ENCODE assay signal across 5 worm cellular contexts in genomic region chrX:7316485-7317391, ce11.
TF ChIP-seq lines count a peak whose summit lies in the region.

Gene spp-2 (minus strand): TSS chrX:7316818.
Gene spp-6 (plus strand): TSS chrX:7317341.

TF ChIP-seq in whole organism, L1 larva, 84 proteins besides CTCF, POLR2A, EP300 and RAD21 (continues in another document):
- TF ChIP-seq mab-9 (GFP tag; IDR thresholded peaks at IDR 0.05; lab: Robert Waterston, UW) (no peak), lin-35 (GFP tag; optimal IDR thresholded peaks at IDR 0.05; lab: Kevin White, UChicago) (peak in 1 of 2 experiments; percentile 36), aly-2 (tag; optimal IDR thresholded peaks at IDR 0.05; lab: Kevin White, UChicago) (no peak), vab-15 (tag; optimal IDR thresholded peaks at IDR 0.05; lab: Kevin White, UChicago) (no peak), ceh-88 (GFP tag; IDR thresholded peaks at IDR 0.05; lab: Robert Waterston, UW) (no peak), pax-3 (tag; optimal IDR thresholded peaks at IDR 0.05; lab: Kevin White, UChicago) (no peak), hlh-4 (tag; optimal IDR thresholded peaks at IDR 0.05; lab: Kevin White, UChicago) (no peak), ces-1 (GFP tag; optimal IDR thresholded peaks at IDR 0.05; lab: Kevin White, UChicago) (no peak), nhr-20 (tag; optimal IDR thresholded peaks at IDR 0.05; lab: Kevin White, UChicago) (no peak), lin-39 (tag; optimal IDR thresholded peaks at IDR 0.05; lab: Kevin White, UChicago) (no peak), hpl-2 (GFP tag; optimal IDR thresholded peaks at IDR 0.05; lab: Kevin White, UChicago) (no peak), rnt-1 (tag; optimal IDR thresholded peaks at IDR 0.05; lab: Kevin White, UChicago) (no peak), blmp-1 (tag; optimal IDR thresholded peaks at IDR 0.05; lab: Kevin White, UChicago) (no peak), mdl-1 (tag; optimal IDR thresholded peaks at IDR 0.05; lab: Kevin White, UChicago) (no peak), ama-1 (optimal IDR thresholded peaks at IDR 0.05; lab: Kevin White, UChicago) (peak; percentile 52), dsc-1 (tag; optimal IDR thresholded peaks at IDR 0.05; lab: Kevin White, UChicago) (no peak), fkh-10 (GFP tag; optimal IDR thresholded peaks at IDR 0.05; lab: Kevin White, UChicago) (no peak), nhr-71 (tag; optimal IDR thresholded peaks at IDR 0.05; lab: Kevin White, UChicago) (peak; percentile 29), aha-1 (tag; optimal IDR thresholded peaks at IDR 0.05; lab: Kevin White, UChicago) (no peak)

TF ChIP-seq in whole organism, L2 larva, 48 proteins besides CTCF, POLR2A, EP300 and RAD21:
- TF ChIP-seq ztf-11 (tag; optimal IDR thresholded peaks at IDR 0.05; lab: Kevin White, UChicago) (no peak), nhr-237 (tag; optimal IDR thresholded peaks at IDR 0.05; lab: Kevin White, UChicago) (no peak), lin-39 (tag; optimal IDR thresholded peaks at IDR 0.05; lab: Kevin White, UChicago) (no peak), egl-27 (tag; optimal IDR thresholded peaks at IDR 0.05; lab: Kevin White, UChicago) (no peak), ama-1 (optimal IDR thresholded peaks at IDR 0.05; lab: Kevin White, UChicago) (peak; percentile 60), fos-1 (tag; optimal IDR thresholded peaks at IDR 0.05; lab: Kevin White, UChicago) (peak; percentile 53), crh-2 (tag; optimal IDR thresholded peaks at IDR 0.05; lab: Kevin White, UChicago) (peak; percentile 22), gmeb-1 (tag; optimal IDR thresholded peaks at IDR 0.05; lab: Kevin White, UChicago) (peak; percentile 10), dmd-4 (tag; optimal IDR thresholded peaks at IDR 0.05; lab: Kevin White, UChicago) (no peak), sma-9 (GFP tag; optimal IDR thresholded peaks at IDR 0.05; lab: Kevin White, UChicago) (peak; percentile 2), sma-9 (tag; optimal IDR thresholded peaks at IDR 0.05; lab: Kevin White, UChicago) (no peak), skn-1 (tag; optimal IDR thresholded peaks at IDR 0.05; lab: Kevin White, UChicago) (peak; percentile 61)

TF ChIP-seq in whole organism, L3 larva, 47 proteins besides CTCF, POLR2A, EP300 and RAD21:
- TF ChIP-seq ama-1 (optimal IDR thresholded peaks at IDR 0.05; lab: Kevin White, UChicago) (peak; percentile 71), aly-2 (tag; optimal IDR thresholded peaks at IDR 0.05; lab: Kevin White, UChicago) (no peak), pqm-1 (tag; optimal IDR thresholded peaks at IDR 0.05; lab: Kevin White, UChicago) (peak; percentile 85), pha-4 (tag; optimal IDR thresholded peaks at IDR 0.05; lab: Kevin White, UChicago) (peak; percentile 29), elt-2 (tag; optimal IDR thresholded peaks at IDR 0.05; lab: Kevin White, UChicago) (peak; percentile 90)

TF ChIP-seq in whole organism, L4 larva, 104 proteins besides CTCF, POLR2A, EP300 and RAD21 (continues in another document):
- TF ChIP-seq daf-16 (GFP tag; optimal IDR thresholded peaks at IDR 0.05; lab: Kevin White, UChicago) (no peak), daf-16 (tag; optimal IDR thresholded peaks at IDR 0.05; lab: Kevin White, UChicago) (peak; percentile 89), ztf-11 (tag; optimal IDR thresholded peaks at IDR 0.05; lab: Kevin White, UChicago) (no peak), nhr-102 (tag; optimal IDR thresholded peaks at IDR 0.05; lab: Kevin White, UChicago) (peak; percentile 10), ama-1 (optimal IDR thresholded peaks at IDR 0.05; lab: Kevin White, UChicago) (peak; percentile 7), mes-2 (tag; optimal IDR thresholded peaks at IDR 0.05; lab: Kevin White, UChicago; ENCODE audit: poor library complexity, severe bottlenecking) (peak; percentile 29), nhr-77 (tag; optimal IDR thresholded peaks at IDR 0.05; lab: Kevin White, UChicago) (peak; percentile 0), ceh-20 (GFP tag; IDR thresholded peaks at IDR 0.05; lab: Robert Waterston, UW) (peak; percentile 55; the same call in 1 of the 2 replicates), lsy-2 (tag; optimal IDR thresholded peaks at IDR 0.05; lab: Kevin White, UChicago) (no peak), pha-4 (GFP tag; IDR thresholded peaks at IDR 0.05; lab: Robert Waterston, UW) (peak; percentile 16; the same call in 1 of the 2 replicates), pha-4 (tag; optimal IDR thresholded peaks at IDR 0.05; lab: Kevin White, UChicago) (no peak), nhr-10 (tag; optimal IDR thresholded peaks at IDR 0.05; lab: Kevin White, UChicago) (peak; percentile 12), snpc-1.2 (GFP tag; IDR thresholded peaks at IDR 0.05; lab: Robert Waterston, UW) (no peak), nhr-28 (tag; optimal IDR thresholded peaks at IDR 0.05; lab: Kevin White, UChicago) (peak; percentile 38), hlh-11 (tag; optimal IDR thresholded peaks at IDR 0.05; lab: Kevin White, UChicago) (peak; percentile 65), T20F7.1 (GFP tag; optimal IDR thresholded peaks at IDR 0.05; lab: Kevin White, UChicago) (no peak), nhr-6 (tag; optimal IDR thresholded peaks at IDR 0.05; lab: Kevin White, UChicago) (peak; percentile 53), unc-62 (GFP tag; optimal IDR thresholded peaks at IDR 0.05 in 1 of 2; lab: Kevin White, UChicago) (peak in 1 of 2 experiments; percentile 88), unc-62 (tag; optimal IDR thresholded peaks at IDR 0.05; lab: Kevin White, UChicago) (no peak), arid-1 (GFP tag; conservative IDR thresholded peaks at IDR 0.05; lab: Robert Waterston, UW) (no peak), nhr-42 (GFP tag; IDR thresholded peaks at IDR 0.05; lab: Robert Waterston, UW) (no peak), unc-130 (GFP tag; optimal IDR thresholded peaks at IDR 0.05; lab: Kevin White, UChicago) (no peak), mdt-29 (GFP tag; IDR thresholded peaks at IDR 0.05; lab: Robert Waterston, UW) (peak; percentile 21; the same call in 1 of the 2 replicates), pqm-1 (tag; optimal IDR thresholded peaks at IDR 0.05; lab: Kevin White, UChicago) (peak; percentile 96), dmd-6 (GFP tag; IDR thresholded peaks at IDR 0.05; lab: Robert Waterston, UW) (peak; percentile 76), php-3 (GFP tag; IDR thresholded peaks at IDR 0.05; lab: Robert Waterston, UW) (no peak), egl-27 (tag; optimal IDR thresholded peaks at IDR 0.05; lab: Kevin White, UChicago) (no peak), ctbp-1 (GFP tag; IDR thresholded peaks at IDR 0.05; lab: Robert Waterston, UW) (no peak), T26A8.4 (GFP tag; IDR thresholded peaks at IDR 0.05; lab: Robert Waterston, UW) (peak; percentile 63; the same call in 1 of the 2 replicates), lin-13 (GFP tag; optimal IDR thresholded peaks at IDR 0.05; lab: Kevin White, UChicago) (no peak)

TF ChIP-seq in whole organism, young adult, 124 proteins besides CTCF, POLR2A, EP300 and RAD21:
- TF ChIP-seq nfyb-1 (GFP tag; IDR thresholded peaks at IDR 0.05; lab: Robert Waterston, UW) (peak; percentile 80), egl-44 (GFP tag; IDR thresholded peaks at IDR 0.05; lab: Robert Waterston, UW) (0 out of 2 replicates have a peak, but pooled peaks have one; percentile 21), cebp-1 (GFP tag; IDR thresholded peaks at IDR 0.05; lab: Robert Waterston, UW) (no peak), cebp-1 (tag; optimal IDR thresholded peaks at IDR 0.05; lab: Kevin White, UChicago) (peak; percentile 24), B0336.3 (GFP tag; IDR thresholded peaks at IDR 0.05; lab: Robert Waterston, UW) (peak; percentile 35; the same call in 1 of the 2 replicates), repo-1 (tag; optimal IDR thresholded peaks at IDR 0.05; lab: Kevin White, UChicago) (no peak), hmg-1.2 (GFP tag; IDR thresholded peaks at IDR 0.05; lab: Robert Waterston, UW) (0 out of 2 replicates have a peak, but pooled peaks have one; percentile 6), F23B12.7 (tag; optimal IDR thresholded peaks at IDR 0.05; lab: Kevin White, UChicago; ENCODE audit: insufficient read depth) (no peak), cebp-2 (GFP tag; IDR thresholded peaks at IDR 0.05; lab: Robert Waterston, UW) (0 out of 2 replicates have a peak, but pooled peaks have one; percentile 24), mcd-1 (GFP tag; IDR thresholded peaks at IDR 0.05; lab: Robert Waterston, UW) (0 out of 2 replicates have a peak, but pooled peaks have one; percentile 16), ZK185.1 (tag; optimal IDR thresholded peaks at IDR 0.05; lab: Kevin White, UChicago; ENCODE audit: poor library complexity, severe bottlenecking) (peak; percentile 3), hsf-1 (GFP tag; IDR thresholded peaks at IDR 0.05; lab: Robert Waterston, UW) (no peak), lin-54 (GFP tag; optimal IDR thresholded peaks at IDR 0.05; lab: Kevin White, UChicago) (peak; percentile 24), atf-7 (tag; optimal IDR thresholded peaks at IDR 0.05; lab: Kevin White, UChicago) (peak; percentile 49), Y53G8AR.9 (GFP tag; conservative IDR thresholded peaks at IDR 0.05; lab: Robert Waterston, UW) (peak; percentile 79), nhr-80 (tag; optimal IDR thresholded peaks at IDR 0.05; lab: Kevin White, UChicago) (peak; percentile 74)
